Worm (Caenorhabditis elegans) whole organism, dauer: Measurements from ENCODE around the gene maph-9.

Source experiments
- unc-62 ChIP-seq: sonication (generic microtip); optimal IDR thresholded peaks from 2 replicates; lab custom pipeline; 2017; ENCODE audit warnings: missing biosample characterization, missing genetic modification reagents, missing genetic modification characterization

The maph-9 gene

ce11 chrIV:7156356-7156755 lies at the start of gene maph-9:
Gene maph-9, plus strand, starts transcription at chrIV:7156628.
- TF ChIP-seq unc-62 (GFP tag; lab: Kevin White, UChicago): no peak

DNA sequence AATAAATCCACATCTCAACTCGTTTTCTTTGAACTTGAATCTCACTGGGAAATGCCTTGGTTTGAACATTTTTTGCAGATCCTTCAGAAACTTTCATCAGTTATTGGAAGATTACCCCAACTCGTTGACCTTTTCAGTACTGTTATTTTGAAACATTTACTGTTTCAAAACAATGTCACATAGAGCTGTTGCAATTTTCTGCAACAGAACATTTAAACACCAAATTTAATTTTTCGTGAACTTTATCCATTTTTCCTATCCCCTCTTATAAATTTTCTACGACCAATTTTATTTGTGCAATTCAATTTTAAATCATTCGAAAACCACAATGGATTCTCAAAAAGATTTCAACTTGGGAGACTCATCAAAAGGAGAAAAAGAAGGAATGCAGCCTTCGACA lies 48.5 kb upstream of the maph-9 start, which contains the start of gene ZC477.2:
Gene ZC477.2, plus strand, starts transcription at position 301 of the 400 bp plus-strand sequence.
- TF ChIP-seq unc-62 (GFP tag; lab: Kevin White, UChicago): no peak

ce11 chrIV:7111354-7111753 lies 45.1 kb upstream of the maph-9 start, which contains the start of the genes ZC477.7 and ssq-3:
Gene ZC477.7, minus strand, starts transcription at chrIV:7111454.
Gene ssq-3, plus strand, starts transcription at chrIV:7111604.
- TF ChIP-seq unc-62 (GFP tag; lab: Kevin White, UChicago): no peak

DNA sequence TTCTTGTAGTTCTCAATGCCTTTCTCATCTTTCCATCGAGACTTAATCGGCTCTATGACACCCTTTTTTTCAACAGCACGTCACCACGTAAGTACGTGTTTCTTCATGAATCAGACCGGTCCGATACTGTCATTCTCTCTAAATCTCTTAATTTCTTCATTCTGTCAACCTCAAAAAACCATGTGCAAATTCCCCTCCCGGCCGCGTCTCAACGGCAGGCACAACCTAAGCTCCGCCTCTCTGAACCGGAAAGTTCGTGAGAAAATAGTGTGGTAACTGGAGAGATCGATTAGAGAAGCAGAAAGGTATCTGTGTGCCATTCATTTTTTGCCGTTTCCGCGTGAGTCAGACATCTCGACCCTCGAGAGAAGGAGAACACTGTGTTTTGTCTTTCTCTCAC lies 41.8 kb upstream of the maph-9 start, which contains the start of gene nas-8:
Gene nas-8, plus strand, starts transcription at position 301 of the 400 bp plus-strand sequence.
- no peak for TF ChIP-seq unc-62 (GFP tag; lab: Kevin White, UChicago)

- TF ChIP-seq unc-62 (GFP tag; lab: Kevin White, UChicago): no peak
These were observed 34.9 kb upstream of the maph-9 start, which contains the start of the genes C34D4.10 and str-48 for ce11 chrIV:7121313-7122055. Gene C34D4.10, minus strand, starts transcription at chrIV:7121413. Gene str-48, plus strand, starts transcription at chrIV:7122005.

DNA sequence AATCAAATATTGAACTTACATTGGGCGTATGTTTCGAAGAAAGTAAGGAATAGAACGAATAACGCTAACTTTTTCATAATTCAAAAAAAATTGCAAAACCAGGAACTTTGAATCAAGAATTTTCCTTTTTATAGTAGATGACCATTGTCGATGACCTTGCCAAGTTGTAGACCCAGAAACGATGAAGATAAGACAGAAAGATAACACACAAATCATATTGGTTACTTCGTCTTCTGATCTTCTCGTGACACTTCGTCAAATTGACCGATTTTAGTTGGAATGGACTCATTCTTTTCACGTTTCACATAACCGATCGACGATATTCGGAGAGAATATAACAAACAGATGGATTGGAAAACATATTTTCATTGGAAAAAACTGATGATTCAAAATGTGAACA lies 24.6 kb upstream of the maph-9 start, which contains the start of gene grsp-3:
Gene grsp-3, minus strand, starts transcription at position 149 of the 400 bp plus-strand sequence.
- TF ChIP-seq unc-62 (GFP tag; lab: Kevin White, UChicago): no peak

ce11 chrIV:7133140-7133539 lies 23.3 kb upstream of the maph-9 start, which contains the start of gene cyn-12:
Gene cyn-12, minus strand, starts transcription at chrIV:7133217.
- TF ChIP-seq unc-62 (GFP tag; lab: Kevin White, UChicago): no peak

DNA sequence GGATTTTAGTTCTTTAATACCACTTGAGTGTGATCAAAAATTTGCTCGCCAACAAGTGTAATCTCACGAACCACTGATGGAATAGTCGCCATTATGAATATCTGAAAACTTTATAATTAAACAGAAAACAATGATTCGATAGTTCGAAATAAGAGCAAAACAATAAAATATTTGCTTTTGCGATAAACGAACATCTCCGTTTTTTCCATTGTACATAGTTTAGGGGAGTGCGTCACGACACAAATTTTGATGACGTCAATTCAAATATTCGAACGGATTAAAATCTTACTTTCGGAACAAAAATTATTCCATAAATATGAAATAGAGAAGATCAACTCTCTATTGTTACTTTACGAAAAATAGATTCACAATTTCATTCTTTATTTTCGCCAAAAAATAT lies 22.4 kb upstream of the maph-9 start, which contains the start of gene mutd-1:
Gene mutd-1, minus strand, starts transcription at position 101 of the 400 bp plus-strand sequence.
- TF ChIP-seq unc-62 (GFP tag; lab: Kevin White, UChicago): no peak

DNA sequence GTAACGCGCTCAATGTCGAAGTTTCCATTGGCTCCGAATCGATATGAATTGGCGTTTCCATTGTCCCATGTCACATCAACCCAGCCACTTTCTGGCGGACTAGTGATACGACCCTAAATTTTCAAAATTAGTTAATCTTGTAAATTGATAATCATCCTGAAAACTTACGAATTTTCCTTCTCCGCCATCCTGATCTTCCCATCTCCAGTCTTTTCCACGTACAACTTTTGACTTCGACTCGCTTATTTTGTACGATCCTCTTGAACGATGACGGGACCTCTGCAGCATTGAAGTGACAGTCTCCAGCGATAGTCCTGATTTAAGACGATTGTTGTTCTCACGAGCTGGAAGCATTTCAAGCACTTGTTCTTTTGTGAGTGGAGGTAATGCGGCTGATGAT lies 17.3 kb upstream of the maph-9 start:
- no peak for TF ChIP-seq unc-62 (GFP tag; lab: Kevin White, UChicago)

DNA sequence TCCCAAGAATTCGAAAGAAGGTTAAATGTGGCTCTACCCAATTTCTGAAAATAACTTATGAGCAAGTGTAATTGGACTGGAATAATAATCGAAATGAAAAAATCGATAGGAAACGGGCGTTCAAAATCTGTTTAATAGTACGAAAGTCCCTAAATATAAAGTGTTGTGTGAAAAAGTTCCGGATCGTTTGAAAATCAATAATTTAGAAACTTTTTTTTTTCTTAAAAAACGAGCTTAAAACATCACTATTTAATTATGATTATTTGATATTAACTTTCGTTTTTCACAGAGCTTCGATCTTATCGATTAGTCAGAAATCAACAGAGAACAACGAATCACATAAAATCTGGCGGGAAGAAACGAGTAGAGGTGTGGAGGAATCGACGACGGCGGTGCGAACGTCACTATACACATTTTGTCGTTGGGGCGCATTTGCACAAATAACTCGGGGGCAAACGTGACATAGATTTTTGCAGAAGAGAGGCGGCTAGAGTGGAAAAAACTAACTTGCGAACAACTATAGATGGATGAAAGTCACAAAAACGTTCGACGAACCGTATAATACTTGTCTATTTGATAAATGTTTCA lies 11.7 kb upstream of the maph-9 start, which contains the start of gene hecd-1:
Gene hecd-1, minus strand, starts transcription at position 51 of the 588 bp plus-strand sequence.
- no peak for TF ChIP-seq unc-62 (GFP tag; lab: Kevin White, UChicago)

DNA sequence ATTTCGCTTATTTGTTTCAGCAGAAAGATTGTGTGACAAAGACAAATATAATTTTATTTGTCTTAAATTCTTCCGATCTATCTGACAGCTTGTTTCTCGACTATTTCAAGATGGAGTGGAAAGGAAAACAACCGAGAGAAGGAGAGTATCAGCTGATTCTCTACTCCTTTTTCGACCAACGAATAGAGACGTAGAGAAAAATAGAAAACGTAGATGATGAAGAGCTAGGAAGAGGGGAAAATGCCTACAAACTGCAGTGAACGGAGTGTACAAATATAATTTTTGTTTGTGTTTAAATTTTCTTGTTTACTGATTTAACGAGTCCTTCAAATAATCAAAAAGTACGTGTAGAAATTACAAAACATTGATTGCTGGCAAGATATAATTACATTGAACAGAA lies 8.7 kb upstream of the maph-9 start:
- no peak for TF ChIP-seq unc-62 (GFP tag; lab: Kevin White, UChicago)

ce11 chrIV:7149020-7149601 lies 7.3 kb upstream of the maph-9 start, which contains the start of gene C34D4.4:
Gene C34D4.4, plus strand, starts transcription at chrIV:7149361.
- no peak for TF ChIP-seq unc-62 (GFP tag; lab: Kevin White, UChicago)

DNA sequence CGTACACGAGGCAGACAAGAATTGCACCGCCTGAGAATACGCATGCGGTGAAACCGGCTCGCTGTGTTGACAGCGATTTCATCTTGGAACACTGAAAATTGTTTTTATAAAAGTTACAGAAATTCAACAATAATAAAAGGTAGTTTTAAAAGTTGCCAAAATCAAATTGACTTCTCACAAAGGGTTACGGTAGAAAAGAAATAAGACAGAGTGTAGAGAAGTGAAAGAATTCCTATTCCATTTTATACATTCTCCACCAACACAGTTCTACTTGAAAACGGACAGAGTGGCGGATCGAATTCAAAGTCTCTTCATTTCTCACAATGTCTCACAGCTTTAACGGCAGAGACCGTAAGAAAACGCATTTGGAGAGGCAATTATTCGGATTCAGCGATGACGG lies 4.0 kb upstream of the maph-9 start, which contains the start of gene col-113:
Gene col-113, minus strand, starts transcription at position 101 of the 400 bp plus-strand sequence.
- TF ChIP-seq unc-62 (GFP tag; lab: Kevin White, UChicago): no peak

DNA sequence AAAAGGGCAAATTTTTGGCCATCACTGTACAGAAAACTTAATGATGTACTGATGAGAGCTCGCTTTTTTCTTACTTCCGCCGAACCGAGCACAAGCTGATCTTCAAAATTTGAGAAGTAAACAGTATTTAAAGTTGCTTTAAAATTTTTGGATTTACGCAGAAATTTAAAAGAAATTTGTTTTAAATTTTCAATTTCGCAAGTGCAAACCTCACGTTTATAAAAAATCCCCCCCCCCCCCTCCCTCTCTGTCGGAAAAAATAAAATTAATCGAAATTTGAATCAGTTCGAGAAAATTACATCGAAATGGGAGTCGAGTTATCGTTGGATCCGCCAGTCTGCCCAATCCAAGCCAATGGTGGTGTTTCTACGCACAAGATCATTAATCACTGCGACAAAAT lies 3.1 kb upstream of the maph-9 start, which contains the start of gene C34D4.3:
Gene C34D4.3, plus strand, starts transcription at position 301 of the 400 bp plus-strand sequence.
- no peak for TF ChIP-seq unc-62 (GFP tag; lab: Kevin White, UChicago)

DNA sequence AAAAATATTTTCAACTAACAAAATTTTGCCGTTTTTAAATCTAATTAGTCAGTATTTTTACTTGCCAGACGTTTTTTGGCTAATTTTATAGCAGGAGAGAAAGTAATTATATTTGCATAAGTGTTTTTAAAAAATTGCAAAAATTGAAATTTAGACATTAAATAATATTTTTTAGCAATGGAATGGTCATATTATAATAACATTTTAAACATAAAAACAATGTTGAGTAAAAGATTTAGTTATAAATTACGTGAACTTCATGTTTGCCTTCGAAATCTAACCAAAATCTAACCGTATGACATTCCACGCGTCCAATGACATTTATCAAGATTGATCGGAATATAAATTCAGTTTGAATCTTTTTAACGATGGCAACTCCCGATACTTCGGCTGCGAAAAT lies 2.1 kb upstream of the maph-9 start, which contains the start of gene C34D4.2:
Gene C34D4.2, plus strand, starts transcription at position 301 of the 400 bp plus-strand sequence.
- TF ChIP-seq unc-62 (GFP tag; lab: Kevin White, UChicago): no peak
